In genomic region chr2L:3145470-3145869, dm6 we compare ENCODE assay signal across 4 fruit fly cellular contexts.
TF ChIP-seq lines count a peak whose summit lies in the region.

Gene ND-B14.5B (minus strand): TSS chr2L:3145848.

- TF ChIP-seq CTCF in whole organism, embryonic (GFP tag; optimal IDR thresholded peaks at IDR 0.05; lab: Kevin White, UChicago): no peak

TF ChIP-seq in whole organism, adult, 20 proteins besides CTCF, POLR2A, EP300 and RAD21:
- TF ChIP-seq Hr96 (GFP tag; optimal IDR thresholded peaks at IDR 0.05; lab: Kevin White, UChicago): no peak
- TF ChIP-seq bab1 (GFP tag; optimal IDR thresholded peaks at IDR 0.05; lab: Kevin White, UChicago): peak; percentile 14
TF ChIP-seq in whole organism, adult: peak in this region for 1.

TF ChIP-seq in whole organism, embryonic, 481 proteins besides CTCF, POLR2A, EP300 and RAD21 (continues in another document):
- TF ChIP-seq Bgb (GFP tag; IDR thresholded peaks at IDR 0.05; lab: Robert Waterston, UW; ENCODE audit: partially characterized antibody) (peak; percentile 85), ase (GFP tag; IDR thresholded peaks at IDR 0.05; lab: Robert Waterston, UW) (no peak), CG8290 (GFP tag; optimal IDR thresholded peaks at IDR 0.05; lab: Kevin White, UChicago) (no peak), CG8290 (tag; optimal IDR thresholded peaks at IDR 0.05; lab: Kevin White, UChicago) (peak in 1 of 2 experiments; percentile 1), CG10543 (GFP tag; optimal IDR thresholded peaks at IDR 0.05; lab: Kevin White, UChicago) (no peak), CG12659 (GFP tag; optimal IDR thresholded peaks at IDR 0.05; lab: Kevin White, UChicago) (peak; percentile 5), sens-2 (GFP tag; IDR thresholded peaks at IDR 0.05; lab: Robert Waterston, UW) (no peak), vnd (GFP tag; IDR thresholded peaks at IDR 0.05; lab: Robert Waterston, UW; ENCODE audit: partially characterized antibody) (peak; percentile 63), Pdp1 (GFP tag; optimal IDR thresholded peaks at IDR 0.05; lab: Kevin White, UChicago) (peak in 1 of 2 experiments; percentile 97), nmo (GFP tag; optimal IDR thresholded peaks at IDR 0.05; lab: Kevin White, UChicago) (peak; percentile 4), unc-4 (GFP tag; IDR thresholded peaks at IDR 0.05; lab: Robert Waterston, UW; ENCODE audit: partially characterized antibody) (peak; percentile 75), Opbp (GFP tag; IDR thresholded peaks at IDR 0.05; lab: Robert Waterston, UW; ENCODE audit: partially characterized antibody) (peak; percentile 85), fd3F (GFP tag; optimal IDR thresholded peaks at IDR 0.05; lab: Kevin White, UChicago) (no peak), CG11504 (tag; optimal IDR thresholded peaks at IDR 0.05; lab: Kevin White, UChicago) (peak; percentile 8), CG2129 (GFP tag; IDR thresholded peaks at IDR 0.05; lab: Robert Waterston, UW; ENCODE audit: partially characterized antibody) (0 out of 2 replicates have a peak, but pooled peaks have one; percentile 34), otp (GFP tag; IDR thresholded peaks at IDR 0.05; lab: Robert Waterston, UW) (no peak), tna (GFP tag; IDR thresholded peaks at IDR 0.05; lab: Robert Waterston, UW; ENCODE audit: partially characterized antibody) (peak; percentile 46), yki (optimal IDR thresholded peaks at IDR 0.05; lab: Kevin White, UChicago) (no peak), pzg (GFP tag; optimal IDR thresholded peaks at IDR 0.05; lab: Kevin White, UChicago) (peak; percentile 59), HLH4C (GFP tag; IDR thresholded peaks at IDR 0.05; lab: Robert Waterston, UW; ENCODE audit: partially characterized antibody) (peak; percentile 63; the same call in 2 of the 3 replicates), CG16813 (GFP tag; IDR thresholded peaks at IDR 0.05; lab: Robert Waterston, UW; ENCODE audit: partially characterized antibody) (peak; percentile 71), sens (GFP tag; lab: Kevin White, UChicago) (peak; percentile 55), MESR4 (GFP tag; optimal IDR thresholded peaks at IDR 0.05; lab: Kevin White, UChicago) (peak; percentile 61), trem (tag; optimal IDR thresholded peaks at IDR 0.05; lab: Kevin White, UChicago) (peak; percentile 13), CG14860 (GFP tag; IDR thresholded peaks at IDR 0.05; lab: Robert Waterston, UW; ENCODE audit: partially characterized antibody) (peak; percentile 61), CG30020 (tag; optimal IDR thresholded peaks at IDR 0.05; lab: Kevin White, UChicago) (no peak)

TF ChIP-seq in whole organism, prepupa, 60 proteins besides CTCF, POLR2A, EP300 and RAD21:
- TF ChIP-seq achi (GFP tag; optimal IDR thresholded peaks at IDR 0.05; lab: Kevin White, UChicago) (no peak), fkh (GFP tag; optimal IDR thresholded peaks at IDR 0.05; lab: Kevin White, UChicago) (no peak), CG8119 (GFP tag; IDR thresholded peaks at IDR 0.05; lab: Robert Waterston, UW) (no peak), CG11902 (GFP tag; optimal IDR thresholded peaks at IDR 0.05; lab: Kevin White, UChicago) (no peak), vri (GFP tag; optimal IDR thresholded peaks at IDR 0.05; lab: Kevin White, UChicago) (peak; percentile 54), CG6808 (GFP tag; optimal IDR thresholded peaks at IDR 0.05; lab: Kevin White, UChicago) (no peak)

TF ChIP-seq in whole organism, wandering third instar larva, 38 proteins besides CTCF, POLR2A, EP300 and RAD21:
- TF ChIP-seq CrebA (GFP tag; optimal IDR thresholded peaks at IDR 0.05; lab: Kevin White, UChicago; ENCODE audit: borderline replicate concordance) (peak; percentile 30), foxo (GFP tag; optimal IDR thresholded peaks at IDR 0.05; lab: Kevin White, UChicago) (no peak), Vsx2 (GFP tag; optimal IDR thresholded peaks at IDR 0.05; lab: Kevin White, UChicago; ENCODE audit: partially characterized antibody) (no peak), Dif (GFP tag; optimal IDR thresholded peaks at IDR 0.05; lab: Kevin White, UChicago; ENCODE audit: partially characterized antibody) (no peak), pan (optimal IDR thresholded peaks at IDR 0.05; lab: Kevin White, UChicago) (no peak)
